Worm (Caenorhabditis elegans) whole organism, L1 larva: ENCODE data around the gene slo-2.

ENCODE experiments used
- isw-1 ChIP-seq: fragments of 200-800 bp; sonication (Bioruptor generic); IDR thresholded peaks from 2 replicates; pipeline ENCODE4 v1.3.6; 2022; ENCODE audit warnings: missing genetic modification characterization, missing compliant biosample characterization
- lin-13 ChIP-seq: fragments of 150-350 bp; optimal IDR thresholded peaks from 2 replicates; lab custom pipeline; 2014; ENCODE audit warnings: missing biosample characterization, missing genetic modification reagents, missing genetic modification characterization
- lin-15B ChIP-seq: fragments of 150-350 bp; sonication (generic microtip); optimal IDR thresholded peaks from 3 replicates; lab custom pipeline; 2014; ENCODE audit warnings: missing biosample characterization, missing genetic modification characterization
- nhr-28 ChIP-seq: fragments of 150-350 bp; optimal IDR thresholded peaks from 2 replicates; lab custom pipeline; 2014; ENCODE audit warnings: missing biosample characterization, missing genetic modification characterization
- pqm-1 ChIP-seq: sonication (generic microtip); optimal IDR thresholded peaks from 3 replicates; lab custom pipeline; 2017; ENCODE audit warnings: missing biosample characterization, missing genetic modification characterization
- snpc-4 ChIP-seq: fragments of 150-350 bp; optimal IDR thresholded peaks from 2 replicates; lab custom pipeline; 2014; ENCODE audit warnings: missing biosample characterization, missing genetic modification characterization
- unc-62 ChIP-seq: fragments of 150-350 bp; optimal IDR thresholded peaks from 2 replicates; lab custom pipeline; 2014; ENCODE audit warnings: missing biosample characterization, missing genetic modification reagents, missing genetic modification characterization
- ztf-11 ChIP-seq, 2 experiments: sonication (generic microtip); optimal IDR thresholded peaks; 2 replicates each; lab custom pipeline; 2016 to 2017; ENCODE audit warnings: missing genetic modification characterization in 2 of 2, missing biosample characterization in 1 of 2, missing compliant biosample characterization in 1 of 2

ce11 chrX:11392924-11393323, 12.8 kb downstream of the slo-2 start, which contains the start of gene prx-12:
- TF ChIP-seq pqm-1 (tag; lab: Kevin White, UChicago) (no peak), lin-15B (tag; lab: Kevin White, UChicago) (no peak), lin-13 (GFP tag; lab: Kevin White, UChicago) (no peak), snpc-4 (tag; lab: Kevin White, UChicago) (no peak), isw-1 (no peak), unc-62 (GFP tag; lab: Kevin White, UChicago) (no peak), nhr-28 (tag; lab: Kevin White, UChicago) (no peak), ztf-11 (tag; optimal IDR thresholded peaks at IDR 0.05; lab: Kevin White, UChicago) (no peak)
